Worm (Caenorhabditis elegans) whole organism, young adult: Measurements from ENCODE around the gene sid-5.

ENCODE experiments used
- akir-1 ChIP-seq: fragments of 200-800 bp; sonication (Bioruptor generic); optimal IDR thresholded peaks from 2 replicates; lab custom pipeline; 2018; ENCODE audit warnings: mild to moderate bottlenecking, missing genetic modification characterization, moderate library complexity, missing compliant biosample characterization
- die-1 ChIP-seq: sonication (generic microtip); optimal IDR thresholded peaks from 2 replicates; lab custom pipeline; 2016; ENCODE audit warnings: missing genotype, mild to moderate bottlenecking, missing genetic modification characterization, missing compliant biosample characterization
- him-1 ChIP-seq: sonication (generic microtip); optimal IDR thresholded peaks from 2 replicates; lab custom pipeline; 2016; ENCODE audit warnings: missing genotype, missing genetic modification reagents, missing genetic modification characterization, missing compliant biosample characterization
- let-526 ChIP-seq: fragments of 200-800 bp; sonication (Bioruptor generic); IDR thresholded peaks from 2 replicates; pipeline ENCODE4 v1.3.6; 2022; ENCODE audit warnings: missing genetic modification reagents, missing genetic modification characterization, missing compliant biosample characterization
- nhr-27 ChIP-seq: fragments of 200-800 bp; sonication (Bioruptor generic); optimal IDR thresholded peaks from 2 replicates; lab custom pipeline; 2018; ENCODE audit warnings: mild to moderate bottlenecking, missing genetic modification characterization, moderate library complexity, missing compliant biosample characterization
- ztf-6 ChIP-seq: fragments of 200-800 bp; sonication (Bioruptor generic); IDR thresholded peaks from 2 replicates; pipeline ENCODE4 v1.3.6; 2022; ENCODE audit warnings: missing genetic modification reagents, missing genetic modification characterization, missing compliant biosample characterization

DNA sequence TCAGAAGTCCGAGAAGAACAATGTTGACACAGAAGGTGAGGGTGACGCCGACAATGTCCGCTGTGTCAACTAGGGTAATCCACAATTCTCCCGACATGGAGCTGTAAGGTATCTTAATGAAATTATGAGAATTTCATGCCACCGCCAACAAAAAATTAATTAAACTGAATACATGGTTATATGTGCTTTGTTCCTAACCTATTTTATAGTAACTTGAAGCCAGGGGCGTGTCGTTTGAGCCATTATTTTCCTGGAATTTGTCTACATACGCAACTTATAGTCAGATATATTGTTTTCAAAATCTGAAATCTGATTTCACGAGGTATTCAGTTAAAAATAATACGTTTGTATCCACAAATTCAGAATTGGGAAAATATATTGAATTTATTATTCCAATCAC, 38.7 kb upstream of the sid-5 start, which contains the start of gene odr-10:
- no peak for TF ChIP-seq let-526
- TF ChIP-seq him-1 (tag; lab: Kevin White, UChicago): no peak
- no peak for TF ChIP-seq akir-1 (GFP tag; lab: Kevin White, UChicago)
- TF ChIP-seq nhr-27 (tag; lab: Kevin White, UChicago): no peak
- TF ChIP-seq ztf-6 (GFP tag; lab: Robert Waterston, UW): no peak
- no peak for TF ChIP-seq die-1 (tag; lab: Kevin White, UChicago)
